Fruit fly (Drosophila melanogaster): ENCODE measurements around the gene CG32856.

Gene CG32856

dm6 chr3R:15972979-15973486, 7.9 kb upstream of the CG32856 start, which contains the start of gene Hel89B (continued):
- peak; percentile 58 to 62 for TF ChIP-seq Pdp1 (GFP tag; optimal IDR thresholded peaks at IDR 0.05)
- peak; percentile 45 for TF ChIP-seq Sry-β (GFP tag; optimal IDR thresholded peaks at IDR 0.05)
- TF ChIP-seq twi (tag; optimal IDR thresholded peaks at IDR 0.05), result peak; percentile 65
- no peak for TF ChIP-seq CG13296 (GFP tag; optimal IDR thresholded peaks at IDR 0.05)
- TF ChIP-seq CG17612 (GFP tag; IDR thresholded peaks at IDR 0.05), result no peak
- no peak for TF ChIP-seq hb (GFP tag; IDR thresholded peaks at IDR 0.05; ENCODE audit: partially characterized antibody)
- TF ChIP-seq CG15011 (GFP tag; optimal IDR thresholded peaks at IDR 0.05), result no peak
- no peak for TF ChIP-seq hth (optimal IDR thresholded peaks at IDR 0.05)
- no peak for TF ChIP-seq Ada2b (GFP tag; IDR thresholded peaks at IDR 0.05)
- no peak for TF ChIP-seq CG11695 (GFP tag; IDR thresholded peaks at IDR 0.05)
- TF ChIP-seq CG16863 (GFP tag; optimal IDR thresholded peaks at IDR 0.05), result peak; percentile 18
- TF ChIP-seq CG14965 (GFP tag; optimal IDR thresholded peaks at IDR 0.05; ENCODE audit: borderline replicate concordance), result no peak
- TF ChIP-seq ro (GFP tag; IDR thresholded peaks at IDR 0.05), result no peak
- peak; percentile 81 for TF ChIP-seq Tbp (GFP tag; optimal IDR thresholded peaks at IDR 0.05)
- no peak for TF ChIP-seq CG10959 (GFP tag; IDR thresholded peaks at IDR 0.05)
- TF ChIP-seq Chrac-16 (GFP tag; optimal IDR thresholded peaks at IDR 0.05), result peak; percentile 67
- no peak for TF ChIP-seq esg (GFP tag; conservative IDR thresholded peaks at IDR 0.05)
- TF ChIP-seq Fer2 (tag; optimal IDR thresholded peaks at IDR 0.05), result peak; percentile 65
- TF ChIP-seq CG6683 (GFP tag; optimal IDR thresholded peaks at IDR 0.05), result no peak
- TF ChIP-seq CG17829 (tag; optimal IDR thresholded peaks at IDR 0.05), result peak; percentile 68
- TF ChIP-seq CG17912 (GFP tag; optimal IDR thresholded peaks at IDR 0.05), result no peak
- peak; percentile 65 for TF ChIP-seq CG10654 (GFP tag; optimal IDR thresholded peaks at IDR 0.05)
- TF ChIP-seq CG8765 (GFP tag; IDR thresholded peaks at IDR 0.05), result no peak
- TF ChIP-seq pum (GFP tag; optimal IDR thresholded peaks at IDR 0.05), result peak; percentile 75
- no peak for TF ChIP-seq cg (GFP tag; optimal IDR thresholded peaks at IDR 0.05)
- peak in 1 of 2 experiments; percentile 10 for TF ChIP-seq tll (GFP tag; optimal IDR thresholded peaks at IDR 0.05)
- TF ChIP-seq CG3726 (GFP tag; IDR thresholded peaks at IDR 0.05), result no peak
- peak; percentile 43 for TF ChIP-seq maf-S (GFP tag; optimal IDR thresholded peaks at IDR 0.05)
- TF ChIP-seq wek (GFP tag; optimal IDR thresholded peaks at IDR 0.05), result no peak
- no peak for TF ChIP-seq CG4617 (GFP tag; optimal IDR thresholded peaks at IDR 0.05; ENCODE audit: borderline replicate concordance)
- peak; percentile 51 for TF ChIP-seq gro (GFP tag; optimal IDR thresholded peaks at IDR 0.05)
- TF ChIP-seq CG1024 (GFP tag; IDR thresholded peaks at IDR 0.05), result no peak
- no peak for TF ChIP-seq CG2129 (GFP tag; IDR thresholded peaks at IDR 0.05; ENCODE audit: partially characterized antibody)
- TF ChIP-seq fd96Cb (tag; optimal IDR thresholded peaks at IDR 0.05), result peak; percentile 65
- TF ChIP-seq HLHmδ (GFP tag; optimal IDR thresholded peaks at IDR 0.05), result peak; percentile 80
- TF ChIP-seq p53 (GFP tag; optimal IDR thresholded peaks at IDR 0.05), result peak; percentile 26
- peak; percentile 23 for TF ChIP-seq CG8388 (GFP tag; optimal IDR thresholded peaks at IDR 0.05)
- no peak for TF ChIP-seq TFAM (GFP tag; optimal IDR thresholded peaks at IDR 0.05)
- no peak for TF ChIP-seq luna (GFP tag; optimal IDR thresholded peaks at IDR 0.05)
- TF ChIP-seq CG12104 (GFP tag; optimal IDR thresholded peaks at IDR 0.05), result no peak
- peak; percentile 52 for TF ChIP-seq CG17359 (tag; optimal IDR thresholded peaks at IDR 0.05)
- no peak for TF ChIP-seq pfk (GFP tag; optimal IDR thresholded peaks at IDR 0.05)
- TF ChIP-seq dimm (GFP tag; IDR thresholded peaks at IDR 0.05), result no peak
- no peak for TF ChIP-seq D (optimal IDR thresholded peaks at IDR 0.05)
- TF ChIP-seq D (GFP tag; optimal IDR thresholded peaks at IDR 0.05), result no peak
- peak; percentile 23 for TF ChIP-seq CG30431 (GFP tag; optimal IDR thresholded peaks at IDR 0.05)
- peak; percentile 35 for TF ChIP-seq PHDP (tag; optimal IDR thresholded peaks at IDR 0.05)
- TF ChIP-seq CG4730 (GFP tag; IDR thresholded peaks at IDR 0.05), result no peak
- TF ChIP-seq chinmo (GFP tag; IDR thresholded peaks at IDR 0.05; ENCODE audit: partially characterized antibody), result no peak
- peak; percentile 45 for TF ChIP-seq chn (GFP tag; optimal IDR thresholded peaks at IDR 0.05)
- TF ChIP-seq cwo (GFP tag; optimal IDR thresholded peaks at IDR 0.05), result no peak

Data from whole organism, embryonic.